Fruit fly (Drosophila melanogaster) whole organism, embryonic: ENCODE measurements around the gene CG32333.

ENCODE experiments used
- Ada2b ChIP-seq: fragments of 200-800 bp; sonication (Bioruptor generic); IDR thresholded peaks from 2 replicates; pipeline ENCODE4 v1.3.6; 2022; ENCODE audit warnings: missing biosample characterization, missing genetic modification characterization
- BEAF-32 ChIP-seq: fragments of 200-800 bp; sonication (Bioruptor generic); optimal IDR thresholded peaks from 3 replicates; lab custom pipeline; 2017; ENCODE audit warnings: missing biosample characterization, missing genetic modification characterization, mild to moderate bottlenecking, moderate library complexity, missing genetic modification reagents
- CG10959 ChIP-seq: fragments of 200-800 bp; sonication (Bioruptor generic); IDR thresholded peaks from 2 replicates; pipeline ENCODE4 v1.3.6; 2022; ENCODE audit warnings: missing biosample characterization, missing genetic modification characterization
- CG12071 ChIP-seq: fragments of 200-800 bp; sonication (Bioruptor generic); optimal IDR thresholded peaks from 3 replicates; lab custom pipeline; 2018; ENCODE audit warnings: missing biosample characterization, mild to moderate bottlenecking, missing genetic modification characterization
- CG12104 ChIP-seq: fragments of 200-800 bp; sonication (Bioruptor generic); optimal IDR thresholded peaks from 3 replicates; lab custom pipeline; 2016; ENCODE audit warnings: missing biosample characterization, missing genetic modification characterization
- CG12219 ChIP-seq: fragments of 200-800 bp; sonication (Bioruptor generic); optimal IDR thresholded peaks from 3 replicates; lab custom pipeline; 2018; ENCODE audit warnings: missing biosample characterization, mild to moderate bottlenecking, missing genetic modification characterization
- CG12659 ChIP-seq: fragments of 200-800 bp; sonication (Bioruptor generic); optimal IDR thresholded peaks from 3 replicates; lab custom pipeline; 2017; ENCODE audit warnings: mild to moderate bottlenecking, missing biosample characterization, missing genetic modification reagents, missing genetic modification characterization
- CG13894 ChIP-seq: fragments of 200-800 bp; sonication (Bioruptor generic); optimal IDR thresholded peaks from 3 replicates; lab custom pipeline; 2018; ENCODE audit warnings: missing biosample characterization, mild to moderate bottlenecking, missing genetic modification characterization, moderate library complexity
- CG15011 ChIP-seq: fragments of 200-800 bp; sonication (Bioruptor generic); optimal IDR thresholded peaks from 3 replicates; lab custom pipeline; 2018; ENCODE audit warnings: missing biosample characterization, mild to moderate bottlenecking, missing genetic modification characterization
- CG15601 ChIP-seq: fragments of 200-800 bp; sonication (Bioruptor generic); optimal IDR thresholded peaks from 3 replicates; lab custom pipeline; 2019; ENCODE audit warnings: missing biosample characterization, mild to moderate bottlenecking, missing genetic modification characterization, moderate library complexity
- CG17328 ChIP-seq: fragments of 200-800 bp; sonication (Bioruptor generic); IDR thresholded peaks from 2 replicates; pipeline ENCODE4 v1.3.6; 2022; ENCODE audit warnings: missing biosample characterization, missing genetic modification characterization
- CG33557 ChIP-seq: fragments of 200-800 bp; sonication (Bioruptor generic); optimal IDR thresholded peaks from 2 replicates; lab custom pipeline; 2019; ENCODE audit warnings: missing biosample characterization, mild to moderate bottlenecking, missing genetic modification characterization, moderate library complexity
- CG3995 ChIP-seq: fragments of 200-800 bp; sonication (Bioruptor generic); optimal IDR thresholded peaks from 3 replicates; lab custom pipeline; 2016; ENCODE audit warnings: missing biosample characterization, missing genetic modification characterization
- CG4854 ChIP-seq: fragments of 200-800 bp; sonication (Bioruptor generic); optimal IDR thresholded peaks from 2 replicates; lab custom pipeline; 2016; ENCODE audit warnings: missing biosample characterization, missing genetic modification characterization, inconsistent platforms
- CG6813 ChIP-seq: fragments of 200-800 bp; sonication (Bioruptor generic); optimal IDR thresholded peaks from 2 replicates; lab custom pipeline; 2017; ENCODE audit warnings: missing biosample characterization, missing genetic modification characterization, mild to moderate bottlenecking, moderate library complexity, missing genetic modification reagents
- CG7357 ChIP-seq: fragments of 200-800 bp; sonication (Bioruptor generic); IDR thresholded peaks from 3 replicates; pipeline ENCODE4 v1.3.6; 2022; ENCODE audit warnings: missing biosample characterization, missing genetic modification characterization
- CG7839 ChIP-seq: fragments of 200-800 bp; sonication (Bioruptor generic); optimal IDR thresholded peaks from 3 replicates; lab custom pipeline; 2018; ENCODE audit warnings: missing biosample characterization, mild to moderate bottlenecking, missing genetic modification characterization, moderate library complexity
- CG8478 ChIP-seq: fragments of >200 bp; optimal IDR thresholded peaks from 2 replicates; lab custom pipeline; 2018
- CG8765 ChIP-seq: fragments of 200-800 bp; sonication (Bioruptor generic); IDR thresholded peaks from 2 replicates; pipeline ENCODE4 v1.3.6; 2022; ENCODE audit warnings: missing biosample characterization, missing genetic modification characterization
- CG9932 ChIP-seq: fragments of 200-800 bp; sonication (Bioruptor generic); IDR thresholded peaks from 2 replicates; pipeline ENCODE4 v1.3.6; 2022; ENCODE audit warnings: missing biosample characterization, missing genetic modification characterization
- D19B ChIP-seq: fragments of 200-800 bp; sonication (Bioruptor generic); optimal IDR thresholded peaks from 2 replicates; lab custom pipeline; 2017; ENCODE audit warnings: missing biosample characterization, mild to moderate bottlenecking, missing genetic modification characterization
- Dip2 ChIP-seq: fragments of 200-800 bp; sonication (Bioruptor generic); IDR thresholded peaks from 2 replicates; pipeline ENCODE4 v1.3.6; 2022; ENCODE audit warnings: missing biosample characterization, missing genetic modification characterization
- Drgx ChIP-seq: fragments of 200-800 bp; sonication (Bioruptor generic); IDR thresholded peaks from 2 replicates; pipeline ENCODE4 v1.3.6; 2022; ENCODE audit warnings: missing biosample characterization, missing genetic modification characterization
- E2f2 ChIP-seq: fragments of 200-800 bp; sonication (Bioruptor generic); IDR thresholded peaks from 2 replicates; pipeline ENCODE4 v1.3.6; 2022; ENCODE audit warnings: missing biosample characterization, missing genetic modification characterization
- Elba2 ChIP-seq: fragments of 200-800 bp; sonication (Bioruptor generic); optimal IDR thresholded peaks from 3 replicates; lab custom pipeline; 2016; ENCODE audit warnings: missing biosample characterization, missing genetic modification characterization
- Ets65A ChIP-seq: fragments of 200-800 bp; sonication (Bioruptor generic); peaks from one replicate; lab custom pipeline; 2016; ENCODE audit warnings: missing biosample characterization, missing genetic modification characterization
- Fer1 ChIP-seq: fragments of 200-800 bp; sonication (Bioruptor generic); optimal IDR thresholded peaks from 2 replicates; lab custom pipeline; 2017; ENCODE audit warnings: missing biosample characterization, mild to moderate bottlenecking, missing genetic modification characterization
- HmgZ ChIP-seq: fragments of 200-800 bp; sonication (Bioruptor generic); optimal IDR thresholded peaks from 2 replicates; lab custom pipeline; 2018; ENCODE audit warnings: missing biosample characterization, mild to moderate bottlenecking, missing genetic modification characterization
- Hr3 ChIP-seq: fragments of 200-800 bp; sonication (Bioruptor generic); optimal IDR thresholded peaks from 3 replicates; lab custom pipeline; 2016; ENCODE audit warnings: missing biosample characterization, missing genetic modification characterization
- Rx ChIP-seq: fragments of 200-800 bp; sonication (Bioruptor generic); IDR thresholded peaks from 2 replicates; pipeline ENCODE4 v1.3.6; 2022; ENCODE audit warnings: missing biosample characterization, missing genetic modification characterization
- Sox100B ChIP-seq: fragments of 200-800 bp; sonication (Bioruptor generic); optimal IDR thresholded peaks from 3 replicates; lab custom pipeline; 2018; ENCODE audit warnings: missing biosample characterization, mild to moderate bottlenecking, missing genetic modification characterization
- Stat92E ChIP-seq, 3 experiments: fragments of >200 bp in 2 of 3; fragments of 200-800 bp in 1 of 3; sonication (Bioruptor generic) in 1 of 3; optimal IDR thresholded peaks; 2 replicates each; lab custom pipeline; 2017 to 2019; ENCODE audit warnings: missing biosample characterization in 3 of 3, missing genetic modification characterization in 3 of 3, mild to moderate bottlenecking in 1 of 3, moderate library complexity in 1 of 3
- ab ChIP-seq: fragments of 200-800 bp; sonication (Bioruptor generic); optimal IDR thresholded peaks from 2 replicates; lab custom pipeline; 2016; ENCODE audit warnings: missing biosample characterization, missing genetic modification characterization
- bab2 ChIP-seq: fragments of 200-800 bp; sonication (Bioruptor generic); optimal IDR thresholded peaks from 2 replicates; lab custom pipeline; 2016; ENCODE audit warnings: missing biosample characterization, missing genetic modification characterization
- bsh ChIP-seq, 2 experiments: fragments of 200-800 bp; sonication (Bioruptor generic); optimal IDR thresholded peaks; 2 replicates each; lab custom pipeline; 2017 to 2018; ENCODE audit warnings: mild to moderate bottlenecking in 2 of 2, missing biosample characterization in 2 of 2, missing genetic modification characterization in 2 of 2, moderate library complexity in 1 of 2
- cg ChIP-seq: fragments of 200-800 bp; sonication (Bioruptor generic); optimal IDR thresholded peaks from 3 replicates; lab custom pipeline; 2019; ENCODE audit warnings: missing biosample characterization, mild to moderate bottlenecking, missing genetic modification characterization, moderate library complexity
- chm ChIP-seq: fragments of 200-800 bp; sonication (Bioruptor generic); IDR thresholded peaks from 2 replicates; pipeline ENCODE4 v1.3.6; 2022; ENCODE audit warnings: missing biosample characterization, missing genetic modification characterization
- chn ChIP-seq: fragments of 200-800 bp; sonication (Bioruptor generic); optimal IDR thresholded peaks from 2 replicates; lab custom pipeline; 2016; ENCODE audit warnings: missing biosample characterization, missing genetic modification characterization
- fru ChIP-seq: fragments of >200 bp; optimal IDR thresholded peaks from 2 replicates; lab custom pipeline; 2017
- grn ChIP-seq: fragments of 200-800 bp; sonication (Bioruptor generic); optimal IDR thresholded peaks from 3 replicates; lab custom pipeline; 2017; ENCODE audit warnings: missing biosample characterization, missing genetic modification characterization
- hbn ChIP-seq: fragments of 200-800 bp; sonication (Bioruptor generic); IDR thresholded peaks from 2 replicates; pipeline ENCODE4 v1.3.6; 2022; ENCODE audit warnings: missing biosample characterization, missing genetic modification characterization; ENCODE audit not compliant: partially characterized antibody
- jing ChIP-seq: fragments of 200-800 bp; sonication (Bioruptor generic); optimal IDR thresholded peaks from 2 replicates; lab custom pipeline; 2018; ENCODE audit warnings: missing biosample characterization, mild to moderate bottlenecking, missing genetic modification characterization
- klu ChIP-seq: fragments of 200-800 bp; sonication (Bioruptor generic); IDR thresholded peaks from 2 replicates; pipeline ENCODE4 v1.3.6; 2022; ENCODE audit warnings: missing biosample characterization, missing genetic modification characterization
- lov ChIP-seq, 2 experiments: fragments of 200-800 bp in 1 of 2; fragments of >200 bp in 1 of 2; sonication (Bioruptor generic) in 1 of 2; IDR thresholded peaks in 1 of 2; optimal IDR thresholded peaks in 1 of 2; 2 replicates in 1 of 2; 3 replicates in 1 of 2; pipeline versions ENCODE4 v1.3.6 to Lab custom; 2017 to 2022; ENCODE audit warnings: missing biosample characterization in 1 of 2, missing genetic modification characterization in 1 of 2
- nerfin-2 ChIP-seq: fragments of 200-800 bp; sonication (Bioruptor generic); IDR thresholded peaks from 2 replicates; pipeline ENCODE4 v1.3.6; 2022; ENCODE audit warnings: missing biosample characterization, missing genetic modification characterization; ENCODE audit not compliant: partially characterized antibody
- phol ChIP-seq: fragments of 200-800 bp; sonication (Bioruptor generic); optimal IDR thresholded peaks from 3 replicates; lab custom pipeline; 2018; ENCODE audit warnings: missing biosample characterization, mild to moderate bottlenecking, missing genetic modification characterization, moderate library complexity
- ranshi ChIP-seq: fragments of 200-800 bp; sonication (Bioruptor generic); IDR thresholded peaks from 2 replicates; pipeline ENCODE4 v1.3.6; 2022; ENCODE audit warnings: missing biosample characterization, missing genetic modification characterization
- so ChIP-seq: fragments of 200-800 bp; sonication (Bioruptor generic); IDR thresholded peaks from 3 replicates; pipeline ENCODE4 v1.3.6; 2022; ENCODE audit warnings: missing biosample characterization, missing genetic modification characterization
- sqz ChIP-seq: fragments of 200-800 bp; sonication (Bioruptor generic); optimal IDR thresholded peaks from 3 replicates; lab custom pipeline; 2018; ENCODE audit warnings: missing biosample characterization, mild to moderate bottlenecking, missing genetic modification characterization

Gene CG32333

dm6 chr3L:1247627-1248295 is 28.0 kb upstream of the CG32333 start, which contains the start of the genes Psf1 and Sac1 (continued):
- no peak for TF ChIP-seq jing (GFP tag; lab: Kevin White, UChicago)
- 0 out of 3 replicates have a peak, but pooled peaks have one; percentile 12 for TF ChIP-seq so
- no peak for TF ChIP-seq CG12219 (GFP tag; lab: Kevin White, UChicago)
- TF ChIP-seq CG3995 (GFP tag; lab: Kevin White, UChicago) = peak; percentile 88
- TF ChIP-seq CG15601 (tag; lab: Kevin White, UChicago) = peak; percentile 60
- 0 out of 2 replicates have a peak, but pooled peaks have one; percentile 15 for TF ChIP-seq E2f2 (GFP tag; lab: Robert Waterston, UW)
- TF ChIP-seq Hr3 = peak; percentile 21
- TF ChIP-seq grn (GFP tag; lab: Kevin White, UChicago) = no peak
- TF ChIP-seq CG15011 (GFP tag; lab: Kevin White, UChicago) = no peak
- no peak for TF ChIP-seq Dip2 (GFP tag; lab: Robert Waterston, UW)
- TF ChIP-seq CG7839 (tag; lab: Kevin White, UChicago) = peak; percentile 36
- TF ChIP-seq CG9932 (GFP tag; lab: Robert Waterston, UW) = peak; percentile 68; the same call in 1 of the 2 replicates
- peak; percentile 45 for TF ChIP-seq HmgZ (tag; lab: Kevin White, UChicago)
- no peak for TF ChIP-seq CG17328 (GFP tag; lab: Robert Waterston, UW)
- peak in 1 of 3 experiments; percentile 66 for TF ChIP-seq Stat92E (GFP tag; optimal IDR thresholded peaks at IDR 0.05; lab: Kevin White, UChicago)
- TF ChIP-seq CG33557 (GFP tag; lab: Kevin White, UChicago) = peak; percentile 50
- no peak for TF ChIP-seq lov (optimal IDR thresholded peaks at IDR 0.05; lab: Kevin White, UChicago)
- no peak for TF ChIP-seq lov (GFP tag; IDR thresholded peaks at IDR 0.05; lab: Robert Waterston, UW)
- TF ChIP-seq CG8478 (lab: Kevin White, UChicago) = no peak
- TF ChIP-seq hbn (GFP tag; lab: Robert Waterston, UW) = peak; percentile 73
- TF ChIP-seq klu = no peak; the same call in 1 of the 2 replicates
- TF ChIP-seq CG6813 (GFP tag; lab: Kevin White, UChicago) = no peak
- TF ChIP-seq Ada2b = no peak; the same call in 1 of the 2 replicates
- no peak for TF ChIP-seq Rx (GFP tag; lab: Robert Waterston, UW)
- TF ChIP-seq bsh (GFP tag; optimal IDR thresholded peaks at IDR 0.05; lab: Kevin White, UChicago) = peak in 1 of 2 experiments; percentile 22
- peak; percentile 96 for TF ChIP-seq Ets65A
- TF ChIP-seq nerfin-2 (GFP tag; lab: Robert Waterston, UW) = peak; percentile 74
- no peak for TF ChIP-seq Sox100B (GFP tag; lab: Kevin White, UChicago)
- TF ChIP-seq chn (GFP tag; lab: Kevin White, UChicago) = peak; percentile 18
- TF ChIP-seq CG13894 (tag; lab: Kevin White, UChicago) = no peak
- TF ChIP-seq Drgx (GFP tag; lab: Robert Waterston, UW) = no peak
- TF ChIP-seq CG7357 (GFP tag; lab: Robert Waterston, UW) = peak; percentile 98
- 0 out of 2 replicates have a peak, but pooled peaks have one; percentile 36 for TF ChIP-seq CG8765
- TF ChIP-seq sqz (GFP tag; lab: Kevin White, UChicago) = no peak
- TF ChIP-seq ab (GFP tag; lab: Kevin White, UChicago) = no peak
- TF ChIP-seq phol = peak; percentile 76
- TF ChIP-seq CG12659 (GFP tag; lab: Kevin White, UChicago) = peak; percentile 77
- no peak for TF ChIP-seq cg
- no peak for TF ChIP-seq CG12071 (GFP tag; lab: Kevin White, UChicago)
- no peak for TF ChIP-seq Elba2 (GFP tag; lab: Kevin White, UChicago)
- TF ChIP-seq bab2 (GFP tag; lab: Kevin White, UChicago) = peak; percentile 73
- no peak for TF ChIP-seq fru (lab: Kevin White, UChicago)
- no peak for TF ChIP-seq ranshi (GFP tag; lab: Robert Waterston, UW)
- no peak for TF ChIP-seq chm
- TF ChIP-seq CG10959 = peak; percentile 84
- TF ChIP-seq BEAF-32 (GFP tag; lab: Kevin White, UChicago) = peak; percentile 97
- no peak for TF ChIP-seq D19B (GFP tag; lab: Kevin White, UChicago)
- TF ChIP-seq CG4854 = no peak
- TF ChIP-seq Fer1 (GFP tag; lab: Kevin White, UChicago) = no peak
- no peak for TF ChIP-seq CG12104 (GFP tag; lab: Kevin White, UChicago)
